Fruit fly (Drosophila melanogaster) whole organism, embryonic: ENCODE data around the gene CG14153.

Source experiments
- Atf6 ChIP-seq: fragments of 200-800 bp; sonication (Bioruptor generic); IDR thresholded peaks from 2 replicates; pipeline ENCODE4 v1.3.6; 2022; ENCODE audit warnings: missing biosample characterization, missing genetic modification characterization
- B-H1 ChIP-seq: fragments of 200-800 bp; sonication (Bioruptor generic); IDR thresholded peaks from 3 replicates; pipeline ENCODE4 v1.3.6; 2022; ENCODE audit warnings: missing biosample characterization, missing genetic modification characterization
- Bgb ChIP-seq: fragments of 200-800 bp; sonication (Bioruptor generic); IDR thresholded peaks from 2 replicates; pipeline ENCODE4 v1.3.6; 2022; ENCODE audit warnings: missing biosample characterization, missing genetic modification characterization; ENCODE audit not compliant: partially characterized antibody
- CG11085 ChIP-seq: fragments of 200-800 bp; sonication (Bioruptor generic); IDR thresholded peaks from 2 replicates; pipeline ENCODE4 v1.3.6; 2022; ENCODE audit warnings: missing biosample characterization, missing genetic modification characterization
- CG11504 ChIP-seq: fragments of 200-800 bp; sonication (Bioruptor generic); optimal IDR thresholded peaks from 3 replicates; lab custom pipeline; 2019; ENCODE audit warnings: missing biosample characterization, mild to moderate bottlenecking, missing genetic modification characterization, moderate library complexity
- CG12236 ChIP-seq: fragments of 200-800 bp; sonication (Bioruptor generic); optimal IDR thresholded peaks from 2 replicates; lab custom pipeline; 2016; ENCODE audit warnings: missing biosample characterization, missing genetic modification characterization
- CG13123 ChIP-seq: fragments of 200-800 bp; sonication (Bioruptor generic); optimal IDR thresholded peaks from 2 replicates; lab custom pipeline; 2016; ENCODE audit warnings: missing biosample characterization, missing genetic modification characterization
- CG13424 ChIP-seq: fragments of 200-800 bp; sonication (Bioruptor generic); optimal IDR thresholded peaks from 2 replicates; lab custom pipeline; 2019; ENCODE audit warnings: missing biosample characterization, mild to moderate bottlenecking, missing genetic modification characterization, moderate library complexity
- CG16813 ChIP-seq: fragments of 200-800 bp; sonication (Bioruptor generic); IDR thresholded peaks from 3 replicates; pipeline ENCODE4 v1.3.6; 2022; ENCODE audit warnings: missing biosample characterization, missing genetic modification characterization; ENCODE audit not compliant: partially characterized antibody
- CG17359 ChIP-seq: fragments of 200-800 bp; sonication (Bioruptor generic); optimal IDR thresholded peaks from 3 replicates; lab custom pipeline; 2018; ENCODE audit warnings: missing biosample characterization, mild to moderate bottlenecking, missing genetic modification characterization, moderate library complexity
- CG18599 ChIP-seq: fragments of 200-800 bp; sonication (Bioruptor generic); optimal IDR thresholded peaks from 3 replicates; lab custom pipeline; 2017; ENCODE audit warnings: missing biosample characterization, missing genetic modification characterization, mild to moderate bottlenecking, moderate library complexity, missing genetic modification reagents
- CG2199 ChIP-seq: fragments of 200-800 bp; sonication (Bioruptor generic); IDR thresholded peaks from 3 replicates; pipeline ENCODE4 v1.3.6; 2022; ENCODE audit warnings: missing biosample characterization, missing genetic modification characterization
- CG2678 ChIP-seq: fragments of 200-800 bp; sonication (Bioruptor generic); optimal IDR thresholded peaks from 3 replicates; lab custom pipeline; 2019; ENCODE audit warnings: missing biosample characterization, mild to moderate bottlenecking, missing genetic modification characterization, moderate library complexity
- CG30403 ChIP-seq: fragments of 200-800 bp; sonication (Bioruptor generic); optimal IDR thresholded peaks from 3 replicates; lab custom pipeline; 2016; ENCODE audit warnings: missing biosample characterization, missing genetic modification characterization
- CG31441 ChIP-seq: fragments of 200-800 bp; sonication (Bioruptor generic); IDR thresholded peaks from 2 replicates; pipeline ENCODE4 v1.3.6; 2022; ENCODE audit warnings: missing biosample characterization, missing genetic modification characterization
- CG4328 ChIP-seq: fragments of 200-800 bp; sonication (Bioruptor generic); optimal IDR thresholded peaks from 3 replicates; lab custom pipeline; 2017; ENCODE audit warnings: missing biosample characterization, missing genetic modification reagents, missing genetic modification characterization
- CG6689 ChIP-seq: fragments of 200-800 bp; sonication (Bioruptor generic); IDR thresholded peaks from 2 replicates; pipeline ENCODE4 v1.3.6; 2022; ENCODE audit warnings: missing biosample characterization, missing genetic modification characterization
- CG8944 ChIP-seq: fragments of 200-800 bp; sonication (Bioruptor generic); optimal IDR thresholded peaks from 3 replicates; lab custom pipeline; 2016; ENCODE audit warnings: missing biosample characterization, missing genetic modification characterization
- Doc2 ChIP-seq: fragments of 200-800 bp; sonication (Bioruptor generic); IDR thresholded peaks from 2 replicates; pipeline ENCODE4 v1.3.6; 2022; ENCODE audit warnings: missing biosample characterization, missing genetic modification characterization
- ERR ChIP-seq: fragments of 200-800 bp; sonication (Bioruptor generic); optimal IDR thresholded peaks from 2 replicates; lab custom pipeline; 2016; ENCODE audit warnings: missing biosample characterization, missing genetic modification characterization
- Hmr ChIP-seq: fragments of 200-800 bp; sonication (Bioruptor generic); optimal IDR thresholded peaks from 3 replicates; lab custom pipeline; 2017; ENCODE audit warnings: mild to moderate bottlenecking, missing biosample characterization, missing genetic modification reagents, missing genetic modification characterization
- Meics ChIP-seq: fragments of 200-800 bp; sonication (Bioruptor generic); optimal IDR thresholded peaks from 2 replicates; lab custom pipeline; 2017; ENCODE audit warnings: missing biosample characterization, mild to moderate bottlenecking, missing genetic modification characterization
- Opbp ChIP-seq: fragments of 200-800 bp; sonication (Bioruptor generic); IDR thresholded peaks from 3 replicates; pipeline ENCODE4 v1.3.6; 2022; ENCODE audit warnings: missing biosample characterization, missing genetic modification characterization; ENCODE audit not compliant: partially characterized antibody
- Ptx1 ChIP-seq: fragments of 200-800 bp; sonication (Bioruptor generic); IDR thresholded peaks from 2 replicates; pipeline ENCODE4 v1.3.6; 2022; ENCODE audit warnings: missing biosample characterization, missing genetic modification characterization
- Ravus ChIP-seq: fragments of 200-800 bp; sonication (Bioruptor generic); IDR thresholded peaks from 2 replicates; pipeline ENCODE4 v1.3.6; 2022; ENCODE audit warnings: missing biosample characterization, missing genetic modification characterization
- Stat92E ChIP-seq, 3 experiments: fragments of >200 bp in 2 of 3; fragments of 200-800 bp in 1 of 3; sonication (Bioruptor generic) in 1 of 3; optimal IDR thresholded peaks; 2 replicates each; lab custom pipeline; 2017 to 2019; ENCODE audit warnings: missing biosample characterization in 3 of 3, missing genetic modification characterization in 3 of 3, mild to moderate bottlenecking in 1 of 3, moderate library complexity in 1 of 3
- aop ChIP-seq: fragments of 200-800 bp; sonication (Bioruptor generic); IDR thresholded peaks from 2 replicates; pipeline ENCODE4 v1.3.6; 2022; ENCODE audit warnings: missing biosample characterization, missing genetic modification characterization
- ara ChIP-seq: fragments of 200-800 bp; sonication (Bioruptor generic); IDR thresholded peaks from 2 replicates; pipeline ENCODE4 v1.3.6; 2022; ENCODE audit warnings: missing biosample characterization, missing genetic modification characterization
- bowl ChIP-seq: fragments of 200-800 bp; sonication (Bioruptor generic); IDR thresholded peaks from 2 replicates; pipeline ENCODE4 v1.3.6; 2022; ENCODE audit warnings: missing biosample characterization, missing genetic modification characterization
- cato ChIP-seq: fragments of 200-800 bp; sonication (Bioruptor generic); optimal IDR thresholded peaks from 2 replicates; lab custom pipeline; 2016; ENCODE audit warnings: missing biosample characterization, missing genetic modification characterization, borderline replicate concordance
- crol ChIP-seq: fragments of 200-800 bp; sonication (Bioruptor generic); IDR thresholded peaks from 2 replicates; pipeline ENCODE4 v1.3.6; 2022; ENCODE audit warnings: missing biosample characterization, missing genetic modification characterization
- danr ChIP-seq: fragments of 200-800 bp; sonication (Bioruptor generic); IDR thresholded peaks from 2 replicates; pipeline ENCODE4 v1.3.6; 2022; ENCODE audit warnings: missing biosample characterization, missing genetic modification characterization
- esg ChIP-seq: fragments of 200-800 bp; sonication (Bioruptor generic); conservative IDR thresholded peaks from 2 replicates; pipeline ENCODE4 v1.3.6; 2022; ENCODE audit warnings: missing biosample characterization, missing genetic modification characterization
- knrl ChIP-seq: fragments of 200-800 bp; sonication (Bioruptor generic); IDR thresholded peaks from 3 replicates; pipeline ENCODE4 v1.3.6; 2022; ENCODE audit warnings: missing biosample characterization, missing genetic modification characterization; ENCODE audit not compliant: partially characterized antibody
- lab ChIP-seq: fragments of 200-800 bp; sonication (Bioruptor generic); optimal IDR thresholded peaks from 3 replicates; lab custom pipeline; 2017; ENCODE audit warnings: missing biosample characterization, missing genetic modification characterization, mild to moderate bottlenecking, moderate library complexity, missing genetic modification reagents
- lov ChIP-seq, 2 experiments: fragments of 200-800 bp in 1 of 2; fragments of >200 bp in 1 of 2; sonication (Bioruptor generic) in 1 of 2; IDR thresholded peaks in 1 of 2; optimal IDR thresholded peaks in 1 of 2; 2 replicates in 1 of 2; 3 replicates in 1 of 2; pipeline versions ENCODE4 v1.3.6 to Lab custom; 2017 to 2022; ENCODE audit warnings: missing biosample characterization in 1 of 2, missing genetic modification characterization in 1 of 2
- mirr ChIP-seq: fragments of 200-800 bp; sonication (Bioruptor generic); optimal IDR thresholded peaks from 3 replicates; lab custom pipeline; 2018; ENCODE audit warnings: missing biosample characterization, mild to moderate bottlenecking, missing genetic modification characterization
- p53 ChIP-seq: fragments of 200-800 bp; sonication (Bioruptor generic); optimal IDR thresholded peaks from 2 replicates; lab custom pipeline; 2016; ENCODE audit warnings: missing biosample characterization, missing genetic modification characterization
- pan ChIP-seq, 4 experiments: fragments of >200 bp in 3 of 4; fragments of 200-800 bp in 1 of 4; sonication (Bioruptor generic) in 1 of 4; optimal IDR thresholded peaks in 3 of 4; IDR thresholded peaks in 1 of 4; 2 replicates each; pipeline versions ENCODE4 v1.3.6 to Lab custom; 2017 to 2022; ENCODE audit warnings: missing biosample characterization in 2 of 4, missing genetic modification characterization in 2 of 4, mixed read lengths in 1 of 4
- slbo ChIP-seq: fragments of 200-800 bp; sonication (Bioruptor generic); IDR thresholded peaks from 2 replicates; pipeline ENCODE4 v1.3.6; 2022; ENCODE audit warnings: missing biosample characterization, missing genetic modification characterization
- tx ChIP-seq: fragments of 200-800 bp; sonication (Bioruptor generic); optimal IDR thresholded peaks from 2 replicates; lab custom pipeline; 2016; ENCODE audit warnings: missing biosample characterization, missing genetic modification characterization
- unc-4 ChIP-seq: fragments of 200-800 bp; sonication (Bioruptor generic); IDR thresholded peaks from 2 replicates; pipeline ENCODE4 v1.3.6; 2022; ENCODE audit warnings: missing biosample characterization, missing genetic modification characterization; ENCODE audit not compliant: partially characterized antibody
- zfh2 ChIP-seq: fragments of 200-800 bp; sonication (Bioruptor generic); optimal IDR thresholded peaks from 2 replicates; lab custom pipeline; 2016; ENCODE audit warnings: missing biosample characterization, missing genetic modification characterization

The CG14153 gene

DNA sequence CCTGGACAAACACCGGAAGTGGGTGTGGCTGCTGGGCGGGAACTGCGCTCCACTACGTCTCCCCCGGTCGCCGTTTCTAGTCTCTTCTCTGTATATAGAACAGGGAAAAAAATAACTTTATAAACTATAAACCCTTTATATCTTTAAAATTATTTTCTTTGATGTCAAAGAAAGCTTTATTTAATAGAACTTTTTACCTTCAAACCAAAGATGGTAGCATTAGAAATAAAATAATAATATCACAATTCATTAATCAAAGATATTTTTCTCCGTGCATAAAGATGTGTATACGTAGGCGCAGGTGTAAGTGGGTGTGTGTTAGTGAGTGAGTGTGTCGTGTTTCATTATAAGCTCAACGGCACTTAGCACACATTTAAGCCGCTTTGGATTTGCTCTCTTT is 43.8 kb upstream of the CG14153 start (continued):
- TF ChIP-seq pan (optimal IDR thresholded peaks at IDR 0.05; lab: Kevin White, UChicago) (no peak), pan (GFP tag; optimal IDR thresholded peaks at IDR 0.05 in 1 of 2, IDR thresholded peaks at IDR 0.05 in 1 of 2) (no peak), CG2678 (tag; lab: Kevin White, UChicago) (peak; percentile 52), CG18599 (GFP tag; lab: Kevin White, UChicago) (peak; percentile 72), Ptx1 (GFP tag; lab: Robert Waterston, UW) (peak; percentile 8; the same call in 1 of the 2 replicates), Doc2 (no peak), Hmr (peak; percentile 37), CG31441 (no peak), Meics (peak; percentile 28), mirr (no peak), lab (GFP tag; lab: Kevin White, UChicago) (peak; percentile 39), CG11504 (tag; lab: Kevin White, UChicago) (peak; percentile 27), unc-4 (GFP tag; lab: Robert Waterston, UW) (no peak)

dm6 chr3L:10623476-10623875 is 19.9 kb upstream of the CG14153 start, which contains the start of gene CG42521:
CG42521 (minus strand) TSS chr3L:10623576.
- TF ChIP-seq Bgb (GFP tag; lab: Robert Waterston, UW) (no peak), CG12236 (GFP tag; lab: Kevin White, UChicago) (no peak), ara (GFP tag; lab: Robert Waterston, UW) (no peak), CG30403 (GFP tag; lab: Kevin White, UChicago) (no peak), ERR (GFP tag; lab: Kevin White, UChicago) (no peak), lov (optimal IDR thresholded peaks at IDR 0.05; lab: Kevin White, UChicago) (no peak), lov (GFP tag; IDR thresholded peaks at IDR 0.05; lab: Robert Waterston, UW) (no peak), zfh2 (GFP tag; lab: Kevin White, UChicago) (no peak), CG17359 (no peak), aop (GFP tag; lab: Robert Waterston, UW) (no peak), Stat92E (GFP tag; optimal IDR thresholded peaks at IDR 0.05; lab: Kevin White, UChicago) (no peak), B-H1 (no peak), Ravus (GFP tag; lab: Robert Waterston, UW) (no peak), Opbp (GFP tag; lab: Robert Waterston, UW) (no peak), CG4328 (no peak), knrl (GFP tag; lab: Robert Waterston, UW) (no peak), CG8944 (GFP tag; lab: Kevin White, UChicago) (no peak)

- TF ChIP-seq tx (GFP tag; lab: Kevin White, UChicago) (no peak), p53 (GFP tag; lab: Kevin White, UChicago) (no peak), esg (GFP tag; lab: Robert Waterston, UW) (no peak), CG6689 (GFP tag; lab: Robert Waterston, UW) (no peak), CG13424 (tag; lab: Kevin White, UChicago) (no peak), danr (no peak), Doc2 (no peak), CG16813 (GFP tag; lab: Robert Waterston, UW) (no peak), Atf6 (no peak), slbo (GFP tag; lab: Robert Waterston, UW) (no peak), bowl (GFP tag; lab: Robert Waterston, UW) (no peak), crol (GFP tag; lab: Robert Waterston, UW) (no peak), CG13123 (GFP tag; lab: Kevin White, UChicago) (no peak), CG2199 (GFP tag; lab: Robert Waterston, UW) (no peak), CG11085 (GFP tag; lab: Robert Waterston, UW) (no peak), cato (GFP tag; lab: Kevin White, UChicago) (no peak)
These were observed 17.8 kb upstream of the CG14153 start, which contains the start of gene CG43127 for dm6 chr3L:10625499-10625898. CG43127 (minus strand) TSS chr3L:10625599.
